Fruit fly (Drosophila melanogaster) whole organism, prepupa: Measurements from ENCODE around the gene CG12560.
A peak's percentile ranks its signal among the peaks of the same experiment; 100 is the strongest.

ENCODE experiments used
- Blimp-1 ChIP-seq: fragments of 200-800 bp; sonication (Bioruptor generic); optimal IDR thresholded peaks from 3 replicates; lab custom pipeline; 2017; ENCODE audit warnings: missing biosample characterization, missing genetic modification characterization, mild to moderate bottlenecking, moderate library complexity, missing genetic modification reagents
- CG10631 ChIP-seq: fragments of 200-800 bp; sonication (Bioruptor generic); optimal IDR thresholded peaks from 2 replicates; lab custom pipeline; 2016; ENCODE audit warnings: missing biosample characterization, missing genetic modification characterization
- CG10669 ChIP-seq: fragments of 200-800 bp; sonication (Bioruptor generic); optimal IDR thresholded peaks from 3 replicates; lab custom pipeline; 2018; ENCODE audit warnings: missing biosample characterization, mild to moderate bottlenecking, missing genetic modification characterization, moderate library complexity
- CG11294 ChIP-seq: fragments of 200-800 bp; sonication (Bioruptor generic); IDR thresholded peaks from 2 replicates; pipeline ENCODE4 v1.3.6; 2022; ENCODE audit warnings: missing biosample characterization, missing genetic modification characterization
- CG11902 ChIP-seq: fragments of 200-800 bp; sonication (Bioruptor generic); optimal IDR thresholded peaks from 3 replicates; lab custom pipeline; 2016; ENCODE audit warnings: missing biosample characterization, missing genetic modification characterization
- CG15336 ChIP-seq: fragments of 200-800 bp; sonication (Bioruptor generic); IDR thresholded peaks from 2 replicates; pipeline ENCODE4 v1.3.6; 2022; ENCODE audit warnings: missing biosample characterization, missing genetic modification characterization
- CG1621 ChIP-seq: fragments of 200-800 bp; sonication (Bioruptor generic); optimal IDR thresholded peaks from 3 replicates; lab custom pipeline; 2018; ENCODE audit warnings: missing biosample characterization, mild to moderate bottlenecking, missing genetic modification characterization
- CG16779 ChIP-seq: fragments of 200-800 bp; sonication (Bioruptor generic); optimal IDR thresholded peaks from 3 replicates; lab custom pipeline; 2017; ENCODE audit warnings: missing biosample characterization, mild to moderate bottlenecking, missing genetic modification characterization
- CG3032 ChIP-seq: fragments of 200-800 bp; optimal IDR thresholded peaks from 2 replicates; lab custom pipeline; 2019; ENCODE audit warnings: missing biosample characterization, mild to moderate bottlenecking, missing genetic modification characterization, moderate library complexity
- CG31627 ChIP-seq: fragments of 200-800 bp; sonication (Bioruptor generic); optimal IDR thresholded peaks from 3 replicates; lab custom pipeline; 2016; ENCODE audit warnings: missing biosample characterization, missing genetic modification characterization
- CG32006 ChIP-seq: fragments of 200-800 bp; sonication (Bioruptor generic); optimal IDR thresholded peaks from 3 replicates; lab custom pipeline; 2017; ENCODE audit warnings: missing biosample characterization, mild to moderate bottlenecking, missing genetic modification characterization
- CG34406 ChIP-seq: fragments of 200-800 bp; sonication (Bioruptor generic); optimal IDR thresholded peaks from 3 replicates; lab custom pipeline; 2016; ENCODE audit warnings: missing biosample characterization, missing genetic modification characterization
- CG3919 ChIP-seq: fragments of 200-800 bp; sonication (Bioruptor generic); optimal IDR thresholded peaks from 3 replicates; lab custom pipeline; 2016; ENCODE audit warnings: missing biosample characterization, missing genetic modification characterization
- CG4318 ChIP-seq: fragments of 200-800 bp; sonication (Bioruptor generic); optimal IDR thresholded peaks from 3 replicates; lab custom pipeline; 2017; ENCODE audit warnings: missing biosample characterization, mild to moderate bottlenecking, missing genetic modification characterization
- CG6163 ChIP-seq: fragments of 200-800 bp; sonication (Bioruptor generic); IDR thresholded peaks from 3 replicates; pipeline ENCODE4 v1.3.6; 2022; ENCODE audit warnings: missing biosample characterization, missing genetic modification characterization
- CG6276 ChIP-seq: fragments of 200-800 bp; sonication (Bioruptor generic); optimal IDR thresholded peaks from 2 replicates; lab custom pipeline; 2017; ENCODE audit warnings: missing biosample characterization, mild to moderate bottlenecking, missing genetic modification characterization
- CG6808 ChIP-seq: fragments of 200-800 bp; sonication (Bioruptor generic); optimal IDR thresholded peaks from 3 replicates; lab custom pipeline; 2017; ENCODE audit warnings: missing biosample characterization, missing genetic modification characterization, mild to moderate bottlenecking, moderate library complexity, missing genetic modification reagents
- CG6854 ChIP-seq: fragments of 200-800 bp; sonication (Bioruptor generic); optimal IDR thresholded peaks from 2 replicates; lab custom pipeline; 2017; ENCODE audit warnings: missing biosample characterization, mild to moderate bottlenecking, missing genetic modification characterization
- CG8119 ChIP-seq: fragments of 200-800 bp; sonication (Bioruptor generic); IDR thresholded peaks from 3 replicates; pipeline ENCODE4 v1.3.6; 2022; ENCODE audit warnings: missing biosample characterization, missing genetic modification characterization
- CG8632 ChIP-seq: fragments of 200-800 bp; sonication (Bioruptor generic); optimal IDR thresholded peaks from 3 replicates; lab custom pipeline; 2016; ENCODE audit warnings: missing biosample characterization, missing genetic modification characterization
- Eip75B ChIP-seq: fragments of 200-800 bp; sonication (Bioruptor generic); optimal IDR thresholded peaks from 3 replicates; lab custom pipeline; 2016; ENCODE audit warnings: missing biosample characterization, missing genetic modification characterization
- Eip78C ChIP-seq: fragments of 200-800 bp; sonication (Bioruptor generic); peaks from one replicate; lab custom pipeline; 2016; ENCODE audit warnings: missing biosample characterization, missing genetic modification characterization
- Ets96B ChIP-seq: fragments of 200-800 bp; optimal IDR thresholded peaks from 2 replicates; lab custom pipeline; 2019; ENCODE audit warnings: missing biosample characterization, mild to moderate bottlenecking, missing genetic modification characterization, moderate library complexity
- Hr38 ChIP-seq: sonication (Bioruptor generic); optimal IDR thresholded peaks from 2 replicates; lab custom pipeline; 2016; ENCODE audit warnings: missing biosample characterization, missing genetic modification characterization
- Hr39 ChIP-seq: fragments of 200-800 bp; sonication (Bioruptor generic); optimal IDR thresholded peaks from 2 replicates; lab custom pipeline; 2016; ENCODE audit warnings: missing biosample characterization, missing genetic modification characterization
- Hr4 ChIP-seq: fragments of 200-800 bp; sonication (Bioruptor generic); optimal IDR thresholded peaks from 3 replicates; lab custom pipeline; 2016; ENCODE audit warnings: missing biosample characterization, missing genetic modification characterization
- Met ChIP-seq: fragments of 200-800 bp; sonication (Bioruptor generic); optimal IDR thresholded peaks from 3 replicates; lab custom pipeline; 2016; ENCODE audit warnings: missing biosample characterization, missing genetic modification characterization
- Smox ChIP-seq: fragments of 200-800 bp; sonication (Bioruptor generic); optimal IDR thresholded peaks from 3 replicates; lab custom pipeline; 2016; ENCODE audit warnings: missing biosample characterization, missing genetic modification characterization
- Sox102F ChIP-seq: fragments of 200-800 bp; sonication (Bioruptor generic); optimal IDR thresholded peaks from 2 replicates; lab custom pipeline; 2016; ENCODE audit warnings: missing biosample characterization, mild to moderate bottlenecking, missing genetic modification characterization
- Sox14 ChIP-seq: fragments of 200-800 bp; sonication (Bioruptor generic); optimal IDR thresholded peaks from 3 replicates; lab custom pipeline; 2016; ENCODE audit warnings: missing biosample characterization, missing genetic modification characterization
- Sox15 ChIP-seq: fragments of 200-800 bp; sonication (Bioruptor generic); optimal IDR thresholded peaks from 3 replicates; lab custom pipeline; 2016; ENCODE audit warnings: missing biosample characterization, missing genetic modification characterization
- achi ChIP-seq: fragments of 200-800 bp; sonication (Bioruptor generic); optimal IDR thresholded peaks from 3 replicates; lab custom pipeline; 2016; ENCODE audit warnings: missing biosample characterization, missing genetic modification characterization
- acj6 ChIP-seq: fragments of 200-800 bp; sonication (Bioruptor generic); optimal IDR thresholded peaks from 3 replicates; lab custom pipeline; 2016; ENCODE audit warnings: missing biosample characterization, missing genetic modification characterization
- dac ChIP-seq: fragments of 200-800 bp; sonication (Bioruptor generic); optimal IDR thresholded peaks from 2 replicates; lab custom pipeline; 2017; ENCODE audit warnings: missing biosample characterization, mild to moderate bottlenecking, missing genetic modification characterization
- dsx ChIP-seq: fragments of 200-800 bp; optimal IDR thresholded peaks from 3 replicates; lab custom pipeline; 2019; ENCODE audit warnings: missing biosample characterization, mild to moderate bottlenecking, missing genetic modification characterization, moderate library complexity; ENCODE audit not compliant: poor library complexity, severe bottlenecking
- eg ChIP-seq: fragments of 200-800 bp; sonication (Bioruptor generic); IDR thresholded peaks from 3 replicates; pipeline ENCODE4 v1.3.6; 2022; ENCODE audit warnings: missing biosample characterization, missing genetic modification characterization
- esn ChIP-seq: fragments of 200-800 bp; sonication (Bioruptor generic); optimal IDR thresholded peaks from 2 replicates; lab custom pipeline; 2016; ENCODE audit warnings: missing biosample characterization, mild to moderate bottlenecking, missing genetic modification characterization, moderate library complexity
- fd59A ChIP-seq: fragments of 200-800 bp; sonication (Bioruptor generic); optimal IDR thresholded peaks from 2 replicates; lab custom pipeline; 2017; ENCODE audit warnings: missing biosample characterization, mild to moderate bottlenecking, missing genetic modification characterization, missing genetic modification reagents
- fd85E ChIP-seq: fragments of 200-800 bp; sonication (Bioruptor generic); optimal IDR thresholded peaks from 3 replicates; lab custom pipeline; 2016; ENCODE audit warnings: missing biosample characterization, missing genetic modification characterization
- fkh ChIP-seq: fragments of 200-800 bp; sonication (Bioruptor generic); optimal IDR thresholded peaks from 3 replicates; lab custom pipeline; 2017; ENCODE audit warnings: missing biosample characterization, mild to moderate bottlenecking, missing genetic modification characterization, moderate library complexity
- pdm3 ChIP-seq: fragments of 200-800 bp; sonication (Bioruptor generic); optimal IDR thresholded peaks from 3 replicates; lab custom pipeline; 2016; ENCODE audit warnings: missing biosample characterization, missing genetic modification characterization
- salr ChIP-seq, 2 experiments: fragments of 200-800 bp; sonication (Bioruptor generic); optimal IDR thresholded peaks; 3 replicates each; lab custom pipeline; 2016 to 2018; ENCODE audit warnings: missing biosample characterization in 2 of 2, missing genetic modification characterization in 2 of 2, mild to moderate bottlenecking in 1 of 2
- ss ChIP-seq, 2 experiments: fragments of 200-800 bp; sonication (Bioruptor generic); optimal IDR thresholded peaks; 2 replicates in 1 of 2; 3 replicates in 1 of 2; lab custom pipeline; 2017 to 2018; ENCODE audit warnings: mild to moderate bottlenecking in 2 of 2, missing biosample characterization in 2 of 2, missing genetic modification characterization in 2 of 2, moderate library complexity in 1 of 2
- topi ChIP-seq: fragments of 200-800 bp; sonication (Bioruptor generic); optimal IDR thresholded peaks from 3 replicates; lab custom pipeline; 2016; ENCODE audit warnings: missing biosample characterization, missing genetic modification characterization
- vri ChIP-seq: fragments of 200-800 bp; sonication (Bioruptor generic); optimal IDR thresholded peaks from 3 replicates; lab custom pipeline; 2016; ENCODE audit warnings: missing biosample characterization, mild to moderate bottlenecking, missing genetic modification characterization

CG12560 gene

DNA sequence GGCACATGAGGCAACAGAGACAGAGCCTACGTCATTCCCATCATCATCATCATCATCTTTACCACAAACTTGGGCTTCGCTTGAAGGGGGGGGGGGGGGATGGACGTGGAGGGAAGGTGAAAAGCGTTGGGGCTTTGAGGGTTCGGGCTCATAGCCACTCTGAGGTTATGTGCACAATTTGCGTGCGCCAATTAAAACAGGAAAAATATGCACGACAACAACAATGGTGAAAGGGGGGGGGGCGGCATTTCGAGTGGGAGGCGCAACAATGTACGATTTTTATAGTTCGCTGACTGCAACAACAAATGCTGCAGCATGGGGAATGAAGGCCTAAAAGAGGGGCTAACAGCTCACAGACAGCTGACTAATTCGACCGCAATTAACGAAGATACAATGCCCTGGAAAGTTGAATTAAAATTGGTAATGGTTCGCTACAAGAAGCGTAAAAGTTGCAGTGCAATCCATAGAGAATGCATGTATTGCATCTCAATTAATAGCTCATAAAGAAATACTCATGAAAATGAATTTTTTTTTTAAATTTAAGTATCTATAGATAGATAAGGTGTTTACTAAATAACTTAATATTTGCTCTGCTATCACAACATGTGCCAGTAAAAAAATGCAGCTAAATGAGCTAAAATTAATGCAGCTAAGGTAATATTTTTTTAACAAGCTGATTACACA, 42.3 kb downstream of the CG12560 start (continued):
- TF ChIP-seq fd85E (GFP tag; lab: Kevin White, UChicago) (no peak), Eip75B (GFP tag; lab: Kevin White, UChicago) (no peak), CG3919 (no peak), esn (GFP tag; lab: Kevin White, UChicago) (no peak), Sox15 (no peak), dsx (peak; percentile 92), CG32006 (GFP tag; lab: Kevin White, UChicago) (peak; percentile 60), CG1621 (tag; lab: Kevin White, UChicago) (no peak), CG6163 (GFP tag; lab: Robert Waterston, UW) (peak; percentile 38; the same call in 1 of the 3 replicates)

DNA sequence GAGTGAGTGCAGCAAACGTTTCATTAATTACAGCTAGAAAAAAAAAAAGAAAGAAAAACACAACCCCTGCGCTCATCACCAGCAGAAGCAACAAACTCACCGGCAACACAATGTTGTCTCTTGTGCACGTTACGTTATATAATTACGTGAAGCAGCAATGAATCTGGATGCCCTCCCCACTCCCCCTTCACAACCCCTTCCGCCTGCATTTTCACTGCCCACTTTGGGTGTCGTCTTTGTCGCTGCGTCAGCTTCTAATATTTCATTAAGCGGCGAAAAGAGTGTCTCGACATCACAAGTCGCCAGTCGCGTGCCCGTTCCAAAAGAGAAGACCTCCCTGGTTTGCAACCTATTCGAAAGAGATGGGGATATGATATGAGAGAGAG, 42.8 kb downstream of the CG12560 start:
- TF ChIP-seq fkh (GFP tag; lab: Kevin White, UChicago) (no peak), dsx (no peak), CG6808 (no peak), CG6854 (no peak), Hr38 (GFP tag; lab: Kevin White, UChicago) (no peak), CG4318 (no peak), Sox14 (GFP tag; lab: Kevin White, UChicago) (no peak), Hr39 (GFP tag; lab: Kevin White, UChicago) (no peak), ss (GFP tag; optimal IDR thresholded peaks at IDR 0.05; lab: Kevin White, UChicago) (no peak), topi (GFP tag; lab: Kevin White, UChicago) (no peak), acj6 (no peak)
- TF ChIP-seq, all 60 proteins: peak for 0

DNA sequence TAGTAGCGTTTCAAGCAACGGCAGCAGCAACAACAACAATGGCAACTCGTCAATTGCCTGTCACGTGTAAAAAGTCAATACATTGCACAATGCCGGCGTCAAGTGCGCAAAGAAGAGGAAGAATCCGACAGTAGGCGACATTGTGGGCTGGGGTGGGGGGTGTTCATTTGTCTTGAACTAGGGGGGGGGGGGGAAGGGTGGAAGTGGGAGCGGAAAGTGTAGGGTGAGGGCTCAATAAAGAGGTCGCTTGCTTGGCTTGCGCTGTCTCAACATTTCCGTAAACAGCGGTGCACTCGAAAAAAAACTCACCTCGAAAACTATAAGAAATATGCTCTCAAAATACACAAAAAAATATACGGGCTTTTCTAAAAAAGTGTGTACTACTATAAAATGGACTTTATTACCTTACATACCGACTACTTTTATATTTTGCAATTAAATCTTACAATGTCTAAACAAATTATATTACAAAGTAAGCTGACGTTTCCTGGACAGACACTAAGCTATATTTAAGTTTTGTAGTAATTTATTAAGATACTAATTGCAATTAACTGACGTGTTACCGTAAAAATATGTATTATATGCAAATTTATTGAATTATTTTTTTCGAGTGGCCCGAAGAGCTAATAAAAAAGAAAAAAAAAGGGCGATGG, 43.3 kb downstream of the CG12560 start:
- TF ChIP-seq CG11902 (GFP tag; lab: Kevin White, UChicago) = no peak
- TF ChIP-seq salr (GFP tag; optimal IDR thresholded peaks at IDR 0.05; lab: Kevin White, UChicago) = peak in 1 of 2 experiments; percentile 53
- TF ChIP-seq CG8119 (GFP tag; lab: Robert Waterston, UW) = 0 out of 3 replicates have a peak, but pooled peaks have one; percentile 34
- TF ChIP-seq achi (GFP tag; lab: Kevin White, UChicago) = peak; percentile 34
- TF ChIP-seq Met (GFP tag; lab: Kevin White, UChicago) = no peak
- TF ChIP-seq CG32006 (GFP tag; lab: Kevin White, UChicago) = peak; percentile 70
- peak; percentile 3 for TF ChIP-seq Eip75B (GFP tag; lab: Kevin White, UChicago)
- TF ChIP-seq Hr4 (GFP tag; lab: Kevin White, UChicago) = peak; percentile 59
- peak; percentile 36 for TF ChIP-seq pdm3 (GFP tag; lab: Kevin White, UChicago)
- TF ChIP-seq CG16779 (tag; lab: Kevin White, UChicago) = no peak
- TF ChIP-seq CG3919 = peak; percentile 20
- TF ChIP-seq CG15336 (GFP tag; lab: Robert Waterston, UW) = peak; percentile 41
- TF ChIP-seq CG4318 = peak; percentile 40
- TF ChIP-seq CG3032 (tag; lab: Kevin White, UChicago) = peak; percentile 28
- no peak for TF ChIP-seq Smox
- peak; percentile 42 for TF ChIP-seq CG10631 (GFP tag; lab: Kevin White, UChicago)
- no peak for TF ChIP-seq dac (GFP tag; lab: Kevin White, UChicago)
- TF ChIP-seq CG1621 (tag; lab: Kevin White, UChicago) = no peak
- peak; percentile 18 for TF ChIP-seq Ets96B (tag; lab: Kevin White, UChicago)
- no peak for TF ChIP-seq Blimp-1 (GFP tag; lab: Kevin White, UChicago)
- TF ChIP-seq CG8632 = peak; percentile 16
- peak; percentile 50 for TF ChIP-seq acj6
- TF ChIP-seq eg = peak; percentile 37; the same call in 1 of the 3 replicates
- TF ChIP-seq CG11294 = no peak
- TF ChIP-seq fd59A (GFP tag; lab: Kevin White, UChicago) = no peak
- TF ChIP-seq topi (GFP tag; lab: Kevin White, UChicago) = peak; percentile 8
- TF ChIP-seq Eip78C (GFP tag; lab: Kevin White, UChicago) = peak; percentile 81
- TF ChIP-seq CG6276 = peak; percentile 47
- no peak for TF ChIP-seq Sox102F
- TF ChIP-seq CG34406 (GFP tag; lab: Kevin White, UChicago) = peak; percentile 27
- peak; percentile 15 for TF ChIP-seq dsx
- TF ChIP-seq CG31627 (GFP tag; lab: Kevin White, UChicago) = no peak
- TF ChIP-seq CG6163 (GFP tag; lab: Robert Waterston, UW) = 0 out of 3 replicates have a peak, but pooled peaks have one; percentile 4
- no peak for TF ChIP-seq vri (GFP tag; lab: Kevin White, UChicago)
- TF ChIP-seq CG10669 (GFP tag; lab: Kevin White, UChicago) = peak; percentile 36
